Fruit fly (Drosophila melanogaster): ENCODE results near the gene Las.

The Las gene

dm6 chr3L:20427449-20427848 lies 4.7 kb downstream of the Las start, which contains the start of gene CG5274 (continued):
- TF ChIP-seq CG9727 (GFP tag; optimal IDR thresholded peaks at IDR 0.05) (no peak), chif (GFP tag; optimal IDR thresholded peaks at IDR 0.05) (no peak), CG4854 (GFP tag; optimal IDR thresholded peaks at IDR 0.05) (no peak), CG12942 (GFP tag; optimal IDR thresholded peaks at IDR 0.05) (no peak), CG2889 (GFP tag; IDR thresholded peaks at IDR 0.05) (no peak), sens (GFP tag) (no peak), pros (GFP tag; optimal IDR thresholded peaks at IDR 0.05) (no peak), CG6813 (GFP tag; optimal IDR thresholded peaks at IDR 0.05) (no peak), Abd-B (GFP tag; optimal IDR thresholded peaks at IDR 0.05) (no peak), da (GFP tag; optimal IDR thresholded peaks at IDR 0.05) (no peak), CG31388 (GFP tag; optimal IDR thresholded peaks at IDR 0.05) (no peak), CG9797 (GFP tag; optimal IDR thresholded peaks at IDR 0.05) (peak; percentile 47), Oli (tag; optimal IDR thresholded peaks at IDR 0.05) (no peak), Atf6 (GFP tag; IDR thresholded peaks at IDR 0.05) (no peak), fd102C (GFP tag; optimal IDR thresholded peaks at IDR 0.05) (no peak), Ravus (GFP tag; IDR thresholded peaks at IDR 0.05) (no peak), bbx (GFP tag; IDR thresholded peaks at IDR 0.05; ENCODE audit: partially characterized antibody) (peak; percentile 52; the same call in 1 of the 2 replicates), CG14050 (GFP tag; IDR thresholded peaks at IDR 0.05) (no peak), CG11093 (GFP tag; IDR thresholded peaks at IDR 0.05) (no peak)

- TF ChIP-seq lilli (GFP tag; optimal IDR thresholded peaks at IDR 0.05) (no peak), MBD-R2 (GFP tag; IDR thresholded peaks at IDR 0.05) (peak; percentile 50; the same call in 1 of the 2 replicates), ewg (GFP tag; optimal IDR thresholded peaks at IDR 0.05) (peak; percentile 90), onecut (GFP tag; IDR thresholded peaks at IDR 0.05) (peak; percentile 95), CG15601 (tag; optimal IDR thresholded peaks at IDR 0.05) (no peak), CG2120 (GFP tag; optimal IDR thresholded peaks at IDR 0.05) (no peak), Ets65A (GFP tag) (no peak)
Observed at dm6 chr3L:20425888-20426287, 6.3 kb downstream of the Las start, which contains the start of gene CG5282. Gene CG5282 (minus strand): TSS chr3L:20426071.

- TF ChIP-seq Lpt (GFP tag; optimal IDR thresholded peaks at IDR 0.05) (no peak), Hmr (GFP tag; optimal IDR thresholded peaks at IDR 0.05) (no peak)
Observed at dm6 chr3L:20413304-20413703, 18.9 kb downstream of the Las start, which contains the start of gene zye. Gene zye (plus strand): TSS chr3L:20413604.

- TF ChIP-seq CG12391 (tag; optimal IDR thresholded peaks at IDR 0.05), result peak; percentile 4
- no peak for TF ChIP-seq CG18619 (GFP tag; optimal IDR thresholded peaks at IDR 0.05)
- TF ChIP-seq sna (GFP tag; IDR thresholded peaks at IDR 0.05; ENCODE audit: partially characterized antibody), result no peak
- no peak for TF ChIP-seq sug (tag; optimal IDR thresholded peaks at IDR 0.05)
- peak; percentile 22 for TF ChIP-seq CG17385 (GFP tag; optimal IDR thresholded peaks at IDR 0.05)
- TF ChIP-seq Med (GFP tag), result peak; percentile 63
- no peak for TF ChIP-seq fu2 (GFP tag; optimal IDR thresholded peaks at IDR 0.05)
- TF ChIP-seq CG3726 (GFP tag; IDR thresholded peaks at IDR 0.05), result no peak
- peak; percentile 35 for TF ChIP-seq PHDP (tag; optimal IDR thresholded peaks at IDR 0.05)
- no peak for TF ChIP-seq maf-S (GFP tag; optimal IDR thresholded peaks at IDR 0.05)
- TF ChIP-seq BEAF-32 (GFP tag; optimal IDR thresholded peaks at IDR 0.05), result no peak
- TF ChIP-seq CG10366 (GFP tag; IDR thresholded peaks at IDR 0.05), result no peak
- TF ChIP-seq CG5180 (GFP tag; optimal IDR thresholded peaks at IDR 0.05), result no peak
- TF ChIP-seq CG12299 (tag; optimal IDR thresholded peaks at IDR 0.05), result no peak
- no peak for TF ChIP-seq CG17829 (tag; optimal IDR thresholded peaks at IDR 0.05)
- TF ChIP-seq Rfx (GFP tag; IDR thresholded peaks at IDR 0.05), result no peak
- TF ChIP-seq Opbp (GFP tag; IDR thresholded peaks at IDR 0.05; ENCODE audit: partially characterized antibody), result no peak
- no peak for TF ChIP-seq jing (GFP tag; optimal IDR thresholded peaks at IDR 0.05)
- TF ChIP-seq ap (GFP tag; IDR thresholded peaks at IDR 0.05), result no peak
- no peak for TF ChIP-seq CG7987 (GFP tag; optimal IDR thresholded peaks at IDR 0.05)
Observed at dm6 chr3L:20410780-20411179, 21.4 kb downstream of the Las start.

Data from whole organism, embryonic.